Worm (Caenorhabditis elegans) whole organism, young adult: ENCODE measurements around the gene K08E7.6.

Source experiments
- C06A6.2 ChIP-seq: fragments of 200-800 bp; sonication (Bioruptor generic); conservative IDR thresholded peaks from 2 replicates; pipeline ENCODE4 v1.3.6; 2022; ENCODE audit warnings: missing genetic modification characterization, missing compliant biosample characterization
- C17E4.6 ChIP-seq: fragments of 200-800 bp; sonication (Bioruptor generic); IDR thresholded peaks from 2 replicates; pipeline ENCODE4 v1.3.6; 2022; ENCODE audit warnings: missing genetic modification reagents, missing genetic modification characterization, missing compliant biosample characterization
- F22D6.2 ChIP-seq: sonication (generic microtip); optimal IDR thresholded peaks from 2 replicates; lab custom pipeline; 2016; ENCODE audit warnings: mild to moderate bottlenecking, missing genetic modification characterization, missing compliant biosample characterization
- F39B2.1 ChIP-seq: fragments of 200-800 bp; sonication (Bioruptor generic); IDR thresholded peaks from 2 replicates; pipeline ENCODE4 v1.3.6; 2022; ENCODE audit warnings: missing genetic modification reagents, missing genetic modification characterization, missing compliant biosample characterization
- F57C9.4 ChIP-seq: sonication (generic microtip); optimal IDR thresholded peaks from 2 replicates; lab custom pipeline; 2017; ENCODE audit warnings: mild to moderate bottlenecking, missing genetic modification characterization, missing compliant biosample characterization
- K11D2.4 ChIP-seq: fragments of 200-800 bp; sonication (Bioruptor generic); IDR thresholded peaks from 2 replicates; pipeline ENCODE4 v1.3.6; 2022; ENCODE audit warnings: missing genetic modification reagents, missing genetic modification characterization, missing compliant biosample characterization
- T07F8.4 ChIP-seq: sonication (generic microtip); optimal IDR thresholded peaks from 2 replicates; lab custom pipeline; 2016; ENCODE audit warnings: mild to moderate bottlenecking, missing genetic modification characterization, moderate library complexity, missing compliant biosample characterization
- Y56A3A.18 ChIP-seq: fragments of 200-800 bp; sonication (Bioruptor generic); IDR thresholded peaks from 2 replicates; pipeline ENCODE4 v1.3.6; 2022; ENCODE audit warnings: missing genetic modification reagents, missing genetic modification characterization, missing compliant biosample characterization
- aptf-3 ChIP-seq: fragments of 200-800 bp; sonication (Bioruptor generic); IDR thresholded peaks from 2 replicates; pipeline ENCODE4 v1.3.6; 2022; ENCODE audit warnings: missing genetic modification characterization, missing compliant biosample characterization
- athp-1 ChIP-seq: sonication (generic microtip); optimal IDR thresholded peaks from 2 replicates; lab custom pipeline; 2017; ENCODE audit warnings: mild to moderate bottlenecking, missing genetic modification characterization, missing compliant biosample characterization
- attf-6 ChIP-seq: fragments of 200-800 bp; sonication (Bioruptor generic); IDR thresholded peaks from 2 replicates; pipeline ENCODE4 v1.3.6; 2022; ENCODE audit warnings: missing genetic modification reagents, missing genetic modification characterization, missing compliant biosample characterization
- ceh-40 ChIP-seq: fragments of 200-800 bp; sonication (Bioruptor generic); IDR thresholded peaks from 2 replicates; pipeline ENCODE4 v1.3.6; 2022; ENCODE audit warnings: missing genetic modification characterization, missing compliant biosample characterization
- dpl-1 ChIP-seq: fragments of 150-350 bp; optimal IDR thresholded peaks from 2 replicates; lab custom pipeline; 2014; ENCODE audit warnings: missing biosample characterization, missing genetic modification reagents, missing genetic modification characterization
- efl-1 ChIP-seq: fragments of 150-350 bp; optimal IDR thresholded peaks from 2 replicates; lab custom pipeline; 2014; ENCODE audit warnings: missing biosample characterization, missing genetic modification reagents, missing genetic modification characterization
- egl-18 ChIP-seq: fragments of 200-800 bp; sonication (Bioruptor generic); IDR thresholded peaks from 2 replicates; pipeline ENCODE4 v1.3.6; 2022; ENCODE audit warnings: missing genetic modification reagents, missing genetic modification characterization, missing compliant biosample characterization
- egrh-3 ChIP-seq: fragments of 200-800 bp; sonication (Bioruptor generic); IDR thresholded peaks from 2 replicates; pipeline ENCODE4 v1.3.6; 2022; ENCODE audit warnings: missing genetic modification reagents, missing genetic modification characterization, missing compliant biosample characterization
- ekl-4 ChIP-seq: fragments of 200-800 bp; sonication (Bioruptor generic); IDR thresholded peaks from 2 replicates; pipeline ENCODE4 v1.3.6; 2022; ENCODE audit warnings: missing genetic modification reagents, missing genetic modification characterization, missing compliant biosample characterization
- him-1 ChIP-seq: sonication (generic microtip); optimal IDR thresholded peaks from 2 replicates; lab custom pipeline; 2016; ENCODE audit warnings: missing genotype, missing genetic modification reagents, missing genetic modification characterization, missing compliant biosample characterization
- hmg-1.2 ChIP-seq: fragments of 200-800 bp; sonication (Bioruptor generic); IDR thresholded peaks from 2 replicates; pipeline ENCODE4 v1.3.6; 2022; ENCODE audit warnings: missing genetic modification reagents, missing genetic modification characterization, missing compliant biosample characterization
- lag-1 ChIP-seq: fragments of 200-800 bp; sonication (Bioruptor generic); IDR thresholded peaks from 2 replicates; pipeline ENCODE4 v1.3.6; 2022; ENCODE audit warnings: missing genetic modification reagents, missing genetic modification characterization, missing compliant biosample characterization
- let-607 ChIP-seq, 2 experiments: fragments of 200-800 bp in 1 of 2; sonication (Bioruptor generic) in 1 of 2; sonication (generic microtip) in 1 of 2; optimal IDR thresholded peaks; 2 replicates each; lab custom pipeline; 2016 to 2018; ENCODE audit warnings: mild to moderate bottlenecking in 2 of 2, missing compliant biosample characterization in 2 of 2, missing genetic modification characterization in 2 of 2, moderate library complexity in 2 of 2, missing genotype in 1 of 2
- lin-54 ChIP-seq: fragments of 200-800 bp; sonication (Bioruptor generic); optimal IDR thresholded peaks from 2 replicates; lab custom pipeline; 2018; ENCODE audit warnings: mild to moderate bottlenecking, missing genetic modification characterization, missing compliant biosample characterization
- lir-1 ChIP-seq: fragments of 200-800 bp; sonication (Bioruptor generic); conservative IDR thresholded peaks from 2 replicates; pipeline ENCODE4 v1.3.6; 2022; ENCODE audit warnings: missing genetic modification reagents, missing genetic modification characterization, missing compliant biosample characterization
- mcd-1 ChIP-seq: fragments of 200-800 bp; sonication (Bioruptor generic); IDR thresholded peaks from 2 replicates; pipeline ENCODE4 v1.3.6; 2022; ENCODE audit warnings: missing genetic modification reagents, missing genetic modification characterization, missing compliant biosample characterization
- mxl-1 ChIP-seq: sonication (generic microtip); optimal IDR thresholded peaks from 2 replicates; lab custom pipeline; 2016; ENCODE audit warnings: missing genetic modification characterization, missing compliant biosample characterization
- nhr-179 ChIP-seq: sonication (generic microtip); optimal IDR thresholded peaks from 2 replicates; lab custom pipeline; 2016; ENCODE audit warnings: mild to moderate bottlenecking, missing genetic modification characterization, missing compliant biosample characterization
- nhr-80 ChIP-seq: sonication (generic microtip); optimal IDR thresholded peaks from 2 replicates; lab custom pipeline; 2016; ENCODE audit warnings: missing genetic modification characterization, missing compliant biosample characterization
- pbrm-1 ChIP-seq: fragments of 200-800 bp; sonication (Bioruptor generic); IDR thresholded peaks from 2 replicates; pipeline ENCODE4 v1.3.6; 2022; ENCODE audit warnings: missing genetic modification reagents, missing genetic modification characterization, missing compliant biosample characterization
- pha-4 ChIP-seq: fragments of 150-350 bp; sonication (generic microtip); optimal IDR thresholded peaks from 2 replicates; lab custom pipeline; 2014; ENCODE audit warnings: missing biosample characterization, missing genetic modification reagents, missing genetic modification characterization
- rec-8 ChIP-seq, 2 experiments: sonication (generic microtip); optimal IDR thresholded peaks; 2 replicates each; lab custom pipeline; 2016; ENCODE audit warnings: mild to moderate bottlenecking in 2 of 2, missing genetic modification characterization in 2 of 2, missing genetic modification reagents in 2 of 2, missing genotype in 2 of 2, missing biosample characterization in 1 of 2, missing compliant biosample characterization in 1 of 2, moderate library complexity in 1 of 2
- repo-1 ChIP-seq: sonication (generic microtip); optimal IDR thresholded peaks from 2 replicates; lab custom pipeline; 2017; ENCODE audit warnings: mild to moderate bottlenecking, missing genetic modification characterization, missing compliant biosample characterization
- sea-2 ChIP-seq: fragments of 200-800 bp; sonication (Bioruptor generic); IDR thresholded peaks from 2 replicates; pipeline ENCODE4 v1.3.6; 2022; ENCODE audit warnings: missing genetic modification characterization, missing compliant biosample characterization
- snpc-1.3 ChIP-seq: sonication (generic microtip); optimal IDR thresholded peaks from 2 replicates; lab custom pipeline; 2017; ENCODE audit warnings: missing genetic modification characterization, mild to moderate bottlenecking, missing compliant biosample characterization, antibody characterized with exemption, moderate library complexity, missing genotype, missing genetic modification reagents; ENCODE audit not compliant: insufficient read depth
- snpc-4 ChIP-seq, 5 experiments: fragments of 150-350 bp in 1 of 5; sonication (generic microtip) in 4 of 5; optimal IDR thresholded peaks; 2 replicates each; lab custom pipeline; 2014 to 2018; ENCODE audit warnings: missing genetic modification characterization in 5 of 5, missing biosample characterization in 3 of 5, antibody characterized with exemption in 2 of 5, mild to moderate bottlenecking in 2 of 5, missing compliant biosample characterization in 2 of 5, missing genotype in 2 of 5, moderate library complexity in 2 of 5, missing genetic modification reagents in 1 of 5
- sptf-2 ChIP-seq: fragments of 200-800 bp; sonication (Bioruptor generic); optimal IDR thresholded peaks from 2 replicates; lab custom pipeline; 2018; ENCODE audit warnings: mild to moderate bottlenecking, missing genetic modification characterization, missing compliant biosample characterization
- unc-62 ChIP-seq: fragments of 150-350 bp; optimal IDR thresholded peaks from 2 replicates; lab custom pipeline; 2014; ENCODE audit warnings: missing biosample characterization, missing genetic modification reagents, missing genetic modification characterization
- zim-3 ChIP-seq: sonication (generic microtip); optimal IDR thresholded peaks from 2 replicates; lab custom pipeline; 2017; ENCODE audit warnings: mild to moderate bottlenecking, missing genetic modification characterization, moderate library complexity, missing compliant biosample characterization
- ztf-25 ChIP-seq: fragments of 200-800 bp; sonication (Bioruptor generic); IDR thresholded peaks from 2 replicates; pipeline ENCODE4 v1.3.6; 2022; ENCODE audit warnings: missing genetic modification reagents, missing genetic modification characterization, missing compliant biosample characterization

The K08E7.6 gene

DNA sequence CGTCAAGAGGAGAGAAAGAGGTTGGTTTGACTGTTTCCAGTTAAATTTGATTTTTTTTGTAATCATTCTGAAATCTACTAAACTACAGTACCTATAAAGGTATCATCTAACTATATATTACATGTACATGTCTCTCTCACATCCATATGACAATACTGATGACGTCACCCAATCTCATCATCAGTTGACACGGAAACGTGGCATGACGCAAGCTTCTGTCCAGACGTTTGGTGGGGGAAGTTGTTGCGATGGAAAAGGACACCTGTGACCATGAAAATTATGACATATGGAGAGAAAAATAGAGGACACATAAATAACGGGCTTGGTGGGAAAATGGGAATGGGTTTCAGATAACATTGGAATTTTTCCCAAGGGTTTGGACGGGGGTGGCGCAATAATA, 31.9 kb downstream of the K08E7.6 start:
- no peak for TF ChIP-seq mcd-1
- no peak for TF ChIP-seq K11D2.4 (GFP tag; lab: Robert Waterston, UW)
- TF ChIP-seq C17E4.6 (GFP tag; lab: Robert Waterston, UW) = no peak
- no peak for TF ChIP-seq ztf-25 (GFP tag; lab: Robert Waterston, UW)
- TF ChIP-seq C06A6.2 (GFP tag; lab: Robert Waterston, UW) = no peak
- TF ChIP-seq attf-6 (GFP tag; lab: Robert Waterston, UW) = no peak
- TF ChIP-seq unc-62 (GFP tag; lab: Kevin White, UChicago) = no peak
- no peak for TF ChIP-seq repo-1 (tag; lab: Kevin White, UChicago)
- no peak for TF ChIP-seq lin-54 (GFP tag; lab: Kevin White, UChicago)
- TF ChIP-seq F57C9.4 = no peak
- TF ChIP-seq sea-2 (GFP tag; lab: Robert Waterston, UW) = no peak
- no peak for TF ChIP-seq egrh-3 (GFP tag; lab: Robert Waterston, UW)
- TF ChIP-seq F39B2.1 (GFP tag; lab: Robert Waterston, UW) = no peak
- no peak for TF ChIP-seq F22D6.2 (tag; lab: Kevin White, UChicago)
- TF ChIP-seq nhr-179 = no peak
- TF ChIP-seq lir-1 = no peak
- no peak for TF ChIP-seq athp-1 (tag; lab: Kevin White, UChicago)
- no peak for TF ChIP-seq hmg-1.2 (GFP tag; lab: Robert Waterston, UW)

DNA sequence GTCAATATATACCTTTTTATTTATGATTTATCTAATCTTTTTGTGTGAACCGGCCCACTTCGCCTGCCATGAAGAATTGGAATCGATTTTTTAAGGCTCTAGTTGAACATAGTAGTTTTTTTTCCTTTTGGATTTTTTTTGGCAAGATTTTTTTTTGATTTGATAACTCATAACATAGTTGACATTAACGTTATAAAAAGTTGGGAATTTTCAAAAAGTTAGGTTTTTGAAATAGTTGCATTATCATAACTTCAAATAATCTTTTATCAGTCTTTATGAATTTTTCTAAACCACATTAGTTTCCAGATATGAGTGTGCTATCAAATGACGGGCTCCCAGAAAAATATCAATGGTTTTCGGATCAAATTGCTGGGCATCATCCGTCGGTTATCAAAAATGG, 33.1 kb downstream of the K08E7.6 start, which contains the start of gene ipmk-1:
ipmk-1 (plus strand) TSS at position 301 of the 400 bp plus-strand sequence.
- TF ChIP-seq him-1 (tag; lab: Kevin White, UChicago) (no peak), zim-3 (no peak), egrh-3 (GFP tag; lab: Robert Waterston, UW) (no peak), pha-4 (tag; lab: Kevin White, UChicago) (no peak), pbrm-1 (no peak), K11D2.4 (GFP tag; lab: Robert Waterston, UW) (no peak), dpl-1 (no peak), athp-1 (tag; lab: Kevin White, UChicago) (no peak), hmg-1.2 (GFP tag; lab: Robert Waterston, UW) (no peak), ekl-4 (no peak), snpc-4 (GFP tag; optimal IDR thresholded peaks at IDR 0.05; lab: Kevin White, UChicago) (no peak), snpc-4 (tag; optimal IDR thresholded peaks at IDR 0.05; lab: Kevin White, UChicago) (no peak)

DNA sequence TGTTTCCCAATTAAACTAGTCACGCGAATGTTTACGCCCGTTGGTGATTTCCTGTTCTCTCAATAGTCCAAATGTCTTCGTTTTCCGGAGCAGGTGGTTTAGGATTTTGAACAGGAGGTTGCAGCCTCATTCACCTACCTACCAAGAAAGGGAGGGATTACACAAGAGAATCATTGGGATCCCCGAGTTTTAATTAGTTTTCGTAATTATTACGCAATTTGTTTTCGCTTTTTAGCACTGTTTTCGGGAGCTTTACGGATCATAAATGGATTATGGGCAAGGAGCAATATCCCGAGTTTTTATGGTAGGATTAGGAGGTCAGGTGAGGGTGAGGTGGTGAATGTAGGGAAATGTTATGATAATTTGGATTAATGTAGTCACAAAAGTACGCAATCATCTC, 35.0 kb downstream of the K08E7.6 start:
- TF ChIP-seq snpc-4 (GFP tag; optimal IDR thresholded peaks at IDR 0.05; lab: Kevin White, UChicago) = no peak
- no peak for TF ChIP-seq snpc-4 (tag; optimal IDR thresholded peaks at IDR 0.05; lab: Kevin White, UChicago)
- TF ChIP-seq egl-18 (GFP tag; lab: Robert Waterston, UW) = no peak
- TF ChIP-seq sptf-2 (GFP tag; lab: Kevin White, UChicago) = no peak
- no peak for TF ChIP-seq Y56A3A.18 (GFP tag; lab: Robert Waterston, UW)
- no peak for TF ChIP-seq nhr-80 (tag; lab: Kevin White, UChicago)
- no peak for TF ChIP-seq rec-8 (tag; optimal IDR thresholded peaks at IDR 0.05; lab: Kevin White, UChicago)
- no peak for TF ChIP-seq unc-62 (GFP tag; lab: Kevin White, UChicago)
- TF ChIP-seq let-607 (tag; optimal IDR thresholded peaks at IDR 0.05; lab: Kevin White, UChicago) = no peak
- TF ChIP-seq ceh-40 (GFP tag; lab: Robert Waterston, UW) = no peak
- TF ChIP-seq aptf-3 (GFP tag; lab: Robert Waterston, UW) = no peak
- TF ChIP-seq lag-1 (GFP tag; lab: Robert Waterston, UW) = no peak
- TF ChIP-seq lin-54 (GFP tag; lab: Kevin White, UChicago) = no peak
- TF ChIP-seq efl-1 (GFP tag; lab: Kevin White, UChicago) = no peak
- TF ChIP-seq snpc-1.3 (tag; lab: Kevin White, UChicago) = no peak
- TF ChIP-seq mxl-1 (tag; lab: Kevin White, UChicago) = no peak
- TF ChIP-seq T07F8.4 (tag; lab: Kevin White, UChicago) = no peak
